Worm (Caenorhabditis elegans) whole organism, mixed stage, embryonic: ENCODE data around the gene klf-2.

Experiments used
- M03D4.4 ChIP-seq: sonication (generic microtip); optimal IDR thresholded peaks from 2 replicates; lab custom pipeline; 2017; ENCODE audit warnings: mild to moderate bottlenecking, missing genetic modification characterization, missing compliant biosample characterization
- bed-3 ChIP-seq: fragments of 200-800 bp; sonication (Bioruptor generic); optimal IDR thresholded peaks from 3 replicates; lab custom pipeline; 2018; ENCODE audit warnings: mild to moderate bottlenecking, missing genetic modification characterization, moderate library complexity, missing compliant biosample characterization
- blmp-1 ChIP-seq: fragments of 150-350 bp; optimal IDR thresholded peaks from 2 replicates; lab custom pipeline; 2014; ENCODE audit warnings: missing biosample characterization, missing genetic modification characterization
- ceh-39 ChIP-seq: fragments of 150-350 bp; optimal IDR thresholded peaks from 2 replicates; lab custom pipeline; 2014; ENCODE audit warnings: missing biosample characterization, missing genetic modification characterization
- ceh-43 ChIP-seq: fragments of 200-800 bp; sonication (Bioruptor generic); optimal IDR thresholded peaks from 2 replicates; lab custom pipeline; 2018; ENCODE audit warnings: mild to moderate bottlenecking, missing genetic modification characterization, moderate library complexity, missing compliant biosample characterization
- ceh-83 ChIP-seq: fragments of 200-800 bp; sonication (Bioruptor generic); optimal IDR thresholded peaks from 2 replicates; lab custom pipeline; 2018; ENCODE audit warnings: mild to moderate bottlenecking, missing genetic modification characterization, missing compliant biosample characterization
- ces-1 ChIP-seq: fragments of 150-350 bp; optimal IDR thresholded peaks from 2 replicates; lab custom pipeline; 2014; ENCODE audit warnings: missing biosample characterization, missing genetic modification reagents, missing genetic modification characterization
- cnd-1 ChIP-seq: fragments of 200-800 bp; sonication (Bioruptor generic); optimal IDR thresholded peaks from 2 replicates; lab custom pipeline; 2018; ENCODE audit warnings: mild to moderate bottlenecking, missing genetic modification characterization, missing compliant biosample characterization
- drap-1 ChIP-seq: fragments of 200-800 bp; sonication (Bioruptor generic); optimal IDR thresholded peaks from 3 replicates; lab custom pipeline; 2018; ENCODE audit warnings: mild to moderate bottlenecking, missing genetic modification characterization, missing compliant biosample characterization
- elt-1 ChIP-seq: sonication (generic microtip); optimal IDR thresholded peaks from 2 replicates; lab custom pipeline; 2017; ENCODE audit warnings: missing genetic modification characterization, mild to moderate bottlenecking, missing compliant biosample characterization, antibody characterized with exemption, moderate library complexity, borderline replicate concordance; ENCODE audit not compliant: insufficient read depth
- elt-3 ChIP-seq: fragments of 150-350 bp; optimal IDR thresholded peaks from 2 replicates; lab custom pipeline; 2014; ENCODE audit warnings: missing biosample characterization, missing genetic modification characterization
- flh-1 ChIP-seq: fragments of 200-800 bp; sonication (Bioruptor generic); optimal IDR thresholded peaks from 2 replicates; lab custom pipeline; 2018; ENCODE audit warnings: mild to moderate bottlenecking, missing genetic modification characterization, moderate library complexity, missing compliant biosample characterization
- ham-2 ChIP-seq: fragments of 200-800 bp; sonication (Bioruptor generic); optimal IDR thresholded peaks from 2 replicates; lab custom pipeline; 2018; ENCODE audit warnings: mild to moderate bottlenecking, missing genetic modification characterization, missing compliant biosample characterization
- hlh-1 ChIP-seq: fragments of 150-350 bp; optimal IDR thresholded peaks from 2 replicates; lab custom pipeline; 2014; ENCODE audit warnings: missing biosample characterization, missing genetic modification reagents, missing genetic modification characterization
- lin-13 ChIP-seq: fragments of 150-350 bp; optimal IDR thresholded peaks from 2 replicates; lab custom pipeline; 2014; ENCODE audit warnings: missing biosample characterization, missing genetic modification characterization
- lin-32 ChIP-seq: fragments of 200-800 bp; sonication (Bioruptor generic); optimal IDR thresholded peaks from 2 replicates; lab custom pipeline; 2018; ENCODE audit warnings: mild to moderate bottlenecking, missing genetic modification characterization, missing compliant biosample characterization
- lsy-2 ChIP-seq: fragments of 150-350 bp; optimal IDR thresholded peaks from 2 replicates; lab custom pipeline; 2014; ENCODE audit warnings: missing biosample characterization, missing genetic modification characterization
- mab-5 ChIP-seq: fragments of 150-350 bp; optimal IDR thresholded peaks from 2 replicates; lab custom pipeline; 2014; ENCODE audit warnings: missing biosample characterization, missing genetic modification characterization
- mep-1 ChIP-seq: fragments of 150-350 bp; optimal IDR thresholded peaks from 2 replicates; lab custom pipeline; 2017; ENCODE audit warnings: missing biosample characterization, missing genetic modification reagents, missing genetic modification characterization, inconsistent platforms
- mls-2 ChIP-seq: sonication (generic microtip); optimal IDR thresholded peaks from 2 replicates; lab custom pipeline; 2016; ENCODE audit warnings: mild to moderate bottlenecking, missing genetic modification characterization, moderate library complexity, missing compliant biosample characterization
- nhr-12 ChIP-seq: fragments of 150-350 bp; optimal IDR thresholded peaks from 2 replicates; lab custom pipeline; 2014; ENCODE audit warnings: missing biosample characterization, missing genetic modification characterization
- nhr-2 ChIP-seq: fragments of 150-350 bp; optimal IDR thresholded peaks from 2 replicates; lab custom pipeline; 2014; ENCODE audit warnings: missing biosample characterization, missing genetic modification characterization
- nhr-237 ChIP-seq: fragments of 150-350 bp; optimal IDR thresholded peaks from 2 replicates; lab custom pipeline; 2014; ENCODE audit warnings: missing biosample characterization, missing genetic modification characterization
- nhr-28 ChIP-seq: fragments of 150-350 bp; optimal IDR thresholded peaks from 2 replicates; lab custom pipeline; 2014; ENCODE audit warnings: missing biosample characterization, missing genetic modification characterization
- nhr-76 ChIP-seq: sonication (generic microtip); optimal IDR thresholded peaks from 2 replicates; lab custom pipeline; 2017; ENCODE audit warnings: missing biosample characterization, missing genetic modification characterization
- pha-4 ChIP-seq: fragments of 150-350 bp; optimal IDR thresholded peaks from 2 replicates; lab custom pipeline; 2018; ENCODE audit warnings: missing biosample characterization, missing genetic modification reagents, missing genetic modification characterization
- sem-2 ChIP-seq: fragments of 200-800 bp; sonication (Bioruptor generic); optimal IDR thresholded peaks from 2 replicates; lab custom pipeline; 2018; ENCODE audit warnings: mild to moderate bottlenecking, missing genetic modification characterization, missing compliant biosample characterization
- snpc-4 ChIP-seq: fragments of 150-350 bp; optimal IDR thresholded peaks from 2 replicates; lab custom pipeline; 2014; ENCODE audit warnings: missing biosample characterization, missing genetic modification characterization
- sptf-1 ChIP-seq: sonication (generic microtip); optimal IDR thresholded peaks from 2 replicates; lab custom pipeline; 2017; ENCODE audit warnings: mild to moderate bottlenecking, missing genetic modification characterization, moderate library complexity, missing compliant biosample characterization
- tbx-8 ChIP-seq: fragments of 200-800 bp; sonication (Bioruptor generic); optimal IDR thresholded peaks from 2 replicates; lab custom pipeline; 2018; ENCODE audit warnings: mild to moderate bottlenecking, missing genetic modification characterization, moderate library complexity, missing compliant biosample characterization
- unc-120 ChIP-seq: sonication (generic microtip); optimal IDR thresholded peaks from 2 replicates; lab custom pipeline; 2017; ENCODE audit warnings: missing genetic modification characterization, missing compliant biosample characterization; ENCODE audit not compliant: poor library complexity, severe bottlenecking
- unc-39 ChIP-seq: fragments of 150-350 bp; optimal IDR thresholded peaks from 2 replicates; lab custom pipeline; 2014; ENCODE audit warnings: missing biosample characterization, missing genetic modification characterization
- unc-62 ChIP-seq: fragments of 150-350 bp; optimal IDR thresholded peaks from 2 replicates; lab custom pipeline; 2014; ENCODE audit warnings: missing biosample characterization, missing genetic modification reagents, missing genetic modification characterization
- zip-8 ChIP-seq: fragments of 150-350 bp; optimal IDR thresholded peaks from 2 replicates; lab custom pipeline; 2014; ENCODE audit warnings: missing biosample characterization, missing genetic modification characterization
- ztf-11 ChIP-seq: fragments of 150-350 bp; optimal IDR thresholded peaks from 2 replicates; lab custom pipeline; 2014; ENCODE audit warnings: missing biosample characterization, missing genetic modification characterization

The klf-2 gene

DNA sequence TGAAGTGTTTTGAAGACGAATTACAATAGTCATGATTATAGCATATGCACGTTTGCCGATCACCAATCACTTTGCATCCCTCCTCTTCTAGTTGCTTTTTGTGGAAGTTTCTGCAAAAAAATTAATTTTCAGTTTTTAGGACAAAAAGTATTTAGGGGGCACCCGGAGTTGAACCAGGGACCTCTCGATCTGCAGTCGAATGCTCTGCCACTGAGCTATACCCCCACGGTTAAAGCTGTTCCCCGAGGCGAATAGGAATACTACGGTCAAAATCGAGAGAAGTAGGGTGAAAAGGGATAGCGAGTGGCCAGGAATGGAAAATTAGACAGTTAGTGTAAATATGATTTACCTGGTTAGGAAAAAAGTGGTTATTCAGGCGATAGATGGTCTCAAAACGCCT is 8.5 kb downstream of the klf-2 start (continued):
- TF ChIP-seq snpc-4 (tag; lab: Kevin White, UChicago) (no peak), lin-32 (peak; percentile 48)

DNA sequence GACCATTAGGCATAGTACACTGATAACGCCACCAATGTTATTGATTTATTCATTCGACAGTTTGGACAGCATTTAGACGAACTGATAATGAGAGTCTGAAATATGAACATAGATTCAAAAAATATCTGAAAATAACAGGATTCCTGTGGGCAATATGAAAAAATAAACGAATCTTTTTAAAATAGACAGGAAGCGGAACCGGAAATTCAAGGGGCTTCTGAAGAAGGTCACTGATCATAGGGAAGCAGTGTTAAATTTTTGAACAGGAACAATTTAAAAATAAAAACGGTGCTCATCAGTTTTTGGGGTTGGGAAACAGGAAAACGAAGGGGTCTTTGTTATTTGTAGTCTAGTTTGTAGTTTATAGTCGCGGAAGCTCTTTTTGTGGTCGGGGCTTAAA is 12.8 kb downstream of the klf-2 start, which contains the start of gene F53F8.7:
F53F8.7 (minus strand) TSS at position 101 of the 400 bp plus-strand sequence.
- TF ChIP-seq pha-4 (tag; lab: Kevin White, UChicago), result no peak
- TF ChIP-seq sem-2, result no peak
- TF ChIP-seq lin-32, result no peak

ce11 chrV:20703998-20704572 is 18.6 kb downstream of the klf-2 start, which contains the start of the genes F53F8.5 and F53F8.6:
F53F8.5 (minus strand) TSS chrV:20704049.
F53F8.6 (plus strand) TSS chrV:20704227.
- TF ChIP-seq elt-1, result no peak
- TF ChIP-seq lsy-2 (tag; lab: Kevin White, UChicago), result peak; percentile 53
- TF ChIP-seq ceh-83 (GFP tag; lab: Kevin White, UChicago), result no peak
- peak; percentile 4 for TF ChIP-seq pha-4 (tag; lab: Kevin White, UChicago)
- TF ChIP-seq ces-1 (GFP tag; lab: Kevin White, UChicago), result peak; percentile 94
- TF ChIP-seq cnd-1 (tag; lab: Kevin White, UChicago), result no peak
- TF ChIP-seq lin-13 (tag; lab: Kevin White, UChicago), result peak; percentile 38
- no peak for TF ChIP-seq elt-3 (tag; lab: Kevin White, UChicago)

- TF ChIP-seq zip-8 (tag; lab: Kevin White, UChicago) (no peak), ces-1 (GFP tag; lab: Kevin White, UChicago) (peak; percentile 8)
Measured at ce11 chrV:20710156-20710555, 24.7 kb downstream of the klf-2 start.

DNA sequence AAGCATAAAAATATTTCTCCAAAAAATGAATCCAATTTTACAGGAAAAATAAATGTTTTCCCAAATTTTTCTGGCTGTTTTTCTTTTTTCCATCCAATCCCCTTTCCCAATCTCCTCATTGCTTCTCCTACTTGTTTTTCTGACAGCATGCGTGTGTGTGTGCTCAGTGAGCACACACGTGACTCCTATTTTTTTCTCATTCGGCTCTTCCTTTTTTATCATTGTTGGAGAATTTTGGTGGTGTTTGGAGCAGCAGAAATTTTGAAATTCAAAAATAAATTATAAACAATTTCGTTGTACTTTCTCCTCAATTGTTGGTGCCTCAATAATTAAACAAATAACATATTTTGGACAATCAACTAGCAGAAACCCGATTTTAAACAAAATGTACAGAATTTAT is 25.2 kb downstream of the klf-2 start:
- TF ChIP-seq blmp-1 (no peak), hlh-1 (no peak), ceh-83 (GFP tag; lab: Kevin White, UChicago) (no peak), lsy-2 (tag; lab: Kevin White, UChicago) (no peak), ces-1 (GFP tag; lab: Kevin White, UChicago) (no peak)

DNA sequence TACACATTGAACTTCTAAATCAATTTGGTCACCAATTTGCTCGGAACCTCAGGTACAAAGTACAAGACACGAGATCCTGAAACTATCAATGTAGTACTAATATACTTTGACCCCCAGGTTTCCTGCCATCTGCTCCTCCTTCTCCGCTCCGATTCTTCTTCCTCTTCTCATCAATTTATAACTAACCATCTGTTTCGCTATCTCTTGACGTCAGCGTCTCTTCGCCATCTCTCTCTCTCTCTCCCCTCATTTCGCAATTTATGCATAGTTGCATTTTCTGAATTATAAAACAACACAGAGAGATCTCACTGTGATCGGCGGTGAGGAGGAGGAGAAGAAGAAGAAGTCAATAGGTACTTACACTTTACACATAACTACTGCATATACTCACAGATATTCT is 26.2 kb downstream of the klf-2 start:
- TF ChIP-seq zip-8 (tag; lab: Kevin White, UChicago), result no peak
- no peak for TF ChIP-seq snpc-4 (tag; lab: Kevin White, UChicago)
- no peak for TF ChIP-seq flh-1 (GFP tag; lab: Kevin White, UChicago)
- peak; percentile 76 for TF ChIP-seq unc-62
- TF ChIP-seq nhr-12 (tag; lab: Kevin White, UChicago), result no peak
- peak; percentile 94 for TF ChIP-seq hlh-1
- no peak for TF ChIP-seq M03D4.4 (tag; lab: Kevin White, UChicago)
- no peak for TF ChIP-seq sem-2
- no peak for TF ChIP-seq blmp-1
- TF ChIP-seq nhr-237 (tag; lab: Kevin White, UChicago), result peak; percentile 0
- no peak for TF ChIP-seq unc-39 (tag; lab: Kevin White, UChicago)
- no peak for TF ChIP-seq bed-3 (GFP tag; lab: Kevin White, UChicago)
- peak; percentile 96 for TF ChIP-seq cnd-1 (tag; lab: Kevin White, UChicago)
- TF ChIP-seq ceh-43, result no peak
- TF ChIP-seq ces-1 (GFP tag; lab: Kevin White, UChicago), result peak; percentile 93
- peak; percentile 67 for TF ChIP-seq lin-32
- no peak for TF ChIP-seq nhr-2 (tag; lab: Kevin White, UChicago)
- peak; percentile 43 for TF ChIP-seq mls-2 (tag; lab: Kevin White, UChicago)
- no peak for TF ChIP-seq nhr-28 (tag; lab: Kevin White, UChicago)
- no peak for TF ChIP-seq tbx-8
- TF ChIP-seq unc-120 (tag; lab: Kevin White, UChicago), result peak; percentile 53
- no peak for TF ChIP-seq ceh-39 (tag; lab: Kevin White, UChicago)
- TF ChIP-seq elt-1, result no peak
- TF ChIP-seq pha-4 (tag; lab: Kevin White, UChicago), result no peak
- TF ChIP-seq ham-2 (GFP tag; lab: Kevin White, UChicago), result no peak
- peak; percentile 37 for TF ChIP-seq drap-1 (GFP tag; lab: Kevin White, UChicago)
- no peak for TF ChIP-seq sptf-1
- no peak for TF ChIP-seq lsy-2 (tag; lab: Kevin White, UChicago)
- peak; percentile 31 for TF ChIP-seq mep-1 (tag; lab: Kevin White, UChicago)
- no peak for TF ChIP-seq ztf-11 (tag; lab: Kevin White, UChicago)
- TF ChIP-seq mab-5, result no peak
- TF ChIP-seq ceh-83 (GFP tag; lab: Kevin White, UChicago), result no peak
- TF ChIP-seq nhr-76, result no peak
- TF ChIP-seq elt-3 (tag; lab: Kevin White, UChicago), result no peak
- no peak for TF ChIP-seq lin-13 (tag; lab: Kevin White, UChicago)
